Worm (Caenorhabditis elegans) whole organism, midembryonic: Measurements from ENCODE around the gene T04F8.7.

Source experiments
- T22C8.4 ChIP-seq: fragments of 200-800 bp; sonication (Bioruptor generic); IDR thresholded peaks from 2 replicates; pipeline ENCODE4 v1.3.6; 2022; ENCODE audit warnings: missing genetic modification characterization, missing compliant biosample characterization
- flt-1 ChIP-seq: fragments of 200-800 bp; sonication (Bioruptor generic); IDR thresholded peaks from 2 replicates; pipeline ENCODE4 v1.3.6; 2022; ENCODE audit warnings: missing genetic modification characterization, missing compliant biosample characterization
- ref-1 ChIP-seq: fragments of 200-800 bp; sonication (Bioruptor generic); conservative IDR thresholded peaks from 2 replicates; pipeline ENCODE4 v1.3.6; 2022; ENCODE audit warnings: missing genetic modification reagents, missing genetic modification characterization, missing compliant biosample characterization
- ztf-23 ChIP-seq: fragments of 200-800 bp; sonication (Bioruptor generic); IDR thresholded peaks from 2 replicates; pipeline ENCODE4 v1.3.6; 2022; ENCODE audit warnings: missing genetic modification reagents, missing genetic modification characterization, missing compliant biosample characterization

ce11 chrX:11690014-11690591 is 9.3 kb upstream of the T04F8.7 start, which contains the start of the genes C44C10.10 and C44C10.5:
- TF ChIP-seq ref-1 (GFP tag; lab: Robert Waterston, UW) (no peak), flt-1 (GFP tag; lab: Robert Waterston, UW) (no peak), ztf-23 (GFP tag; lab: Robert Waterston, UW) (no peak), T22C8.4 (GFP tag; lab: Robert Waterston, UW) (no peak)
